Worm (Caenorhabditis elegans): ENCODE measurements around the gene rpoa-1.

ce11 chrII:13695343-13696332 lies 1.0 kb upstream of the rpoa-1 start, which contains the start of gene kqt-3:
- TF ChIP-seq skn-1 (tag; optimal IDR thresholded peaks at IDR 0.05): no peak
- no peak for TF ChIP-seq Y48G9A.11 (GFP tag; IDR thresholded peaks at IDR 0.05)
- no peak for TF ChIP-seq daf-12 (tag; optimal IDR thresholded peaks at IDR 0.05)
